Worm (Caenorhabditis elegans): ENCODE measurements around the gene math-38.

- TF ChIP-seq dao-5 (tag; optimal IDR thresholded peaks at IDR 0.05), result no peak
- no peak for TF ChIP-seq him-1 (tag; optimal IDR thresholded peaks at IDR 0.05)
Observed at ce11 chrII:1600661-1601060, 20.9 kb upstream of the math-38 start, which contains the start of gene bath-26.
